Fruit fly (Drosophila melanogaster) whole organism, wandering third instar larva: Measurements from ENCODE around the gene CG15142.

Source experiments
- Abd-B ChIP-seq: fragments of >200 bp; optimal IDR thresholded peaks from 2 replicates; lab custom pipeline; 2017; ENCODE audit warnings: missing biosample characterization, missing genetic modification characterization
- CG32264 ChIP-seq: fragments of 200-800 bp; sonication (Bioruptor generic); optimal IDR thresholded peaks from 2 replicates; lab custom pipeline; 2016; ENCODE audit warnings: missing biosample characterization, missing genetic modification characterization
- CG9705 ChIP-seq: fragments of 200-800 bp; sonication (Bioruptor generic); optimal IDR thresholded peaks from 2 replicates; lab custom pipeline; 2018; ENCODE audit warnings: missing biosample characterization, mild to moderate bottlenecking, missing genetic modification characterization
- CrebA ChIP-seq: fragments of 200-800 bp; sonication (Bioruptor generic); optimal IDR thresholded peaks from 2 replicates; lab custom pipeline; 2016; ENCODE audit warnings: missing biosample characterization, mild to moderate bottlenecking, missing genetic modification characterization, borderline replicate concordance
- Dfd ChIP-seq: fragments of >200 bp; optimal IDR thresholded peaks from 2 replicates; lab custom pipeline; 2017; ENCODE audit warnings: missing biosample characterization, missing genetic modification characterization
- Dif ChIP-seq: fragments of 200-275, 200-300 bp; sonication (Bioruptor generic); optimal IDR thresholded peaks from 2 replicates; lab custom pipeline; 2018; ENCODE audit warnings: missing biosample characterization, missing genetic modification characterization; ENCODE audit not compliant: partially characterized antibody
- GATAd ChIP-seq: sonication (Bioruptor generic); optimal IDR thresholded peaks from 2 replicates; lab custom pipeline; 2016; ENCODE audit warnings: missing biosample characterization, missing genetic modification characterization
- HLH106 ChIP-seq: fragments of 200-800 bp; optimal IDR thresholded peaks from 3 replicates; lab custom pipeline; 2019; ENCODE audit warnings: missing biosample characterization, mild to moderate bottlenecking, missing genetic modification characterization, moderate library complexity
- Hnf4 ChIP-seq: fragments of 200-800 bp; sonication (Bioruptor generic); optimal IDR thresholded peaks from 2 replicates; lab custom pipeline; 2016; ENCODE audit warnings: missing biosample characterization, mild to moderate bottlenecking, missing genetic modification characterization
- Hr78 ChIP-seq: fragments of >200 bp; optimal IDR thresholded peaks from 2 replicates; lab custom pipeline; 2017; ENCODE audit warnings: missing biosample characterization, missing genetic modification characterization
- Hr83 ChIP-seq: fragments of 200-300 bp; sonication (Bioruptor generic); optimal IDR thresholded peaks from 2 replicates; lab custom pipeline; 2016; ENCODE audit warnings: missing biosample characterization, mild to moderate bottlenecking, missing genetic modification characterization, moderate library complexity; ENCODE audit not compliant: poor library complexity, severe bottlenecking
- Jra ChIP-seq: sonication (Bioruptor generic); optimal IDR thresholded peaks from 2 replicates; lab custom pipeline; 2016; ENCODE audit warnings: missing biosample characterization, missing genetic modification characterization
- Mio ChIP-seq: sonication (Bioruptor generic); optimal IDR thresholded peaks from 2 replicates; lab custom pipeline; 2016; ENCODE audit warnings: missing biosample characterization, missing genetic modification characterization
- Myc ChIP-seq: fragments of >200 bp; optimal IDR thresholded peaks from 2 replicates; lab custom pipeline; 2017
- N ChIP-seq: fragments of >200 bp; optimal IDR thresholded peaks from 2 replicates; lab custom pipeline; 2018; ENCODE audit warnings: missing biosample characterization, missing external identifiers, missing genetic modification characterization
- OdsH ChIP-seq: fragments of 200-800 bp; sonication (Bioruptor generic); optimal IDR thresholded peaks from 2 replicates; lab custom pipeline; 2016; ENCODE audit warnings: missing biosample characterization, mild to moderate bottlenecking, missing genetic modification characterization
- Rel ChIP-seq, 2 experiments: fragments of 200-800 bp; sonication (Bioruptor generic) in 1 of 2; optimal IDR thresholded peaks; 2 replicates in 1 of 2; 3 replicates in 1 of 2; lab custom pipeline; 2016 to 2019; ENCODE audit warnings: mild to moderate bottlenecking in 2 of 2, missing biosample characterization in 2 of 2, missing genetic modification characterization in 2 of 2, moderate library complexity in 1 of 2
- Sp1 ChIP-seq: fragments of 200-800 bp; sonication (Bioruptor generic); optimal IDR thresholded peaks from 3 replicates; lab custom pipeline; 2019; ENCODE audit warnings: missing biosample characterization, mild to moderate bottlenecking, missing genetic modification characterization, moderate library complexity
- Vsx2 ChIP-seq: fragments of 200-300, 225-300 bp; sonication (Bioruptor generic); optimal IDR thresholded peaks from 2 replicates; lab custom pipeline; 2018; ENCODE audit warnings: missing biosample characterization, missing genetic modification characterization; ENCODE audit not compliant: partially characterized antibody
- br ChIP-seq: fragments of 200-800 bp; sonication (Bioruptor generic); optimal IDR thresholded peaks from 2 replicates; lab custom pipeline; 2016; ENCODE audit warnings: missing biosample characterization, missing genetic modification characterization
- brk ChIP-seq: fragments of 200-800 bp; sonication (Bioruptor generic); optimal IDR thresholded peaks from 2 replicates; lab custom pipeline; 2016; ENCODE audit warnings: missing biosample characterization, mild to moderate bottlenecking, missing genetic modification characterization
- dl ChIP-seq, 2 experiments: fragments of 175-275, 200-275 bp in 1 of 2; fragments of 200-275 bp in 1 of 2; sonication (Bioruptor generic); optimal IDR thresholded peaks; lab custom pipeline; 2018; ENCODE audit warnings: mild to moderate bottlenecking in 2 of 2, missing biosample characterization in 2 of 2, missing genetic modification characterization in 2 of 2, moderate library complexity in 2 of 2; ENCODE audit not compliant: partially characterized antibody in 2 of 2, insufficient read depth in 1 of 2
- dmrt93B ChIP-seq: fragments of 200-800 bp; sonication (Bioruptor generic); optimal IDR thresholded peaks from 2 replicates; lab custom pipeline; 2018; ENCODE audit warnings: missing biosample characterization, mild to moderate bottlenecking, missing genetic modification characterization
- dsf ChIP-seq: sonication (Bioruptor generic); optimal IDR thresholded peaks from 2 replicates; lab custom pipeline; 2016; ENCODE audit warnings: missing biosample characterization, missing genetic modification characterization, borderline replicate concordance
- ey ChIP-seq: fragments of 200-800 bp; sonication (Bioruptor generic); optimal IDR thresholded peaks from 2 replicates; lab custom pipeline; 2016; ENCODE audit warnings: missing biosample characterization, missing genetic modification characterization
- foxo ChIP-seq, 2 experiments: fragments of 200-800 bp; sonication (Bioruptor generic); optimal IDR thresholded peaks; 2 replicates in 1 of 2; 3 replicates in 1 of 2; lab custom pipeline; 2016 to 2017; ENCODE audit warnings: missing biosample characterization in 2 of 2, missing genetic modification characterization in 2 of 2
- fru ChIP-seq: fragments of 200-800 bp; sonication (Bioruptor generic); optimal IDR thresholded peaks from 3 replicates; lab custom pipeline; 2016; ENCODE audit warnings: missing biosample characterization, mild to moderate bottlenecking, missing genetic modification characterization
- h ChIP-seq: fragments of 200-800 bp; sonication (Bioruptor generic); optimal IDR thresholded peaks from 3 replicates; lab custom pipeline; 2016; ENCODE audit warnings: missing biosample characterization, mild to moderate bottlenecking, missing genetic modification characterization
- jim ChIP-seq: fragments of 175-275, 200-325 bp; sonication (Bioruptor generic); optimal IDR thresholded peaks from 2 replicates; lab custom pipeline; 2016; ENCODE audit warnings: missing biosample characterization, mild to moderate bottlenecking, missing genetic modification characterization
- lola ChIP-seq: fragments of >200 bp; optimal IDR thresholded peaks from 2 replicates; lab custom pipeline; 2017; ENCODE audit warnings: missing biosample characterization, missing genetic modification characterization
- pan ChIP-seq: fragments of >200 bp; optimal IDR thresholded peaks from 2 replicates; lab custom pipeline; 2017
- psq ChIP-seq: fragments of 200-800 bp; sonication (Bioruptor generic); optimal IDR thresholded peaks from 3 replicates; lab custom pipeline; 2017; ENCODE audit warnings: missing biosample characterization, mild to moderate bottlenecking, missing genetic modification characterization, moderate library complexity
- rgr ChIP-seq: fragments of 200-800 bp; sonication (Bioruptor generic); optimal IDR thresholded peaks from 3 replicates; lab custom pipeline; 2016; ENCODE audit warnings: missing biosample characterization, mild to moderate bottlenecking, missing genetic modification characterization
- sage ChIP-seq: fragments of 200-800 bp; sonication (Bioruptor generic); optimal IDR thresholded peaks from 2 replicates; lab custom pipeline; 2016; ENCODE audit warnings: missing biosample characterization, mild to moderate bottlenecking, missing genetic modification characterization
- sv ChIP-seq: fragments of 200-800 bp; sonication (Bioruptor generic); optimal IDR thresholded peaks from 3 replicates; lab custom pipeline; 2016; ENCODE audit warnings: missing biosample characterization, missing genetic modification characterization
- tai ChIP-seq: sonication (Bioruptor generic); optimal IDR thresholded peaks from 2 replicates; lab custom pipeline; 2016; ENCODE audit warnings: missing biosample characterization, missing genetic modification characterization
- usp ChIP-seq: fragments of >200 bp; optimal IDR thresholded peaks from 2 replicates; lab custom pipeline; 2017; ENCODE audit warnings: missing biosample characterization, missing genetic modification characterization
- woc ChIP-seq: sonication (Bioruptor generic); optimal IDR thresholded peaks from 2 replicates; lab custom pipeline; 2016; ENCODE audit warnings: missing biosample characterization, mild to moderate bottlenecking, missing genetic modification characterization

The CG15142 gene

DNA sequence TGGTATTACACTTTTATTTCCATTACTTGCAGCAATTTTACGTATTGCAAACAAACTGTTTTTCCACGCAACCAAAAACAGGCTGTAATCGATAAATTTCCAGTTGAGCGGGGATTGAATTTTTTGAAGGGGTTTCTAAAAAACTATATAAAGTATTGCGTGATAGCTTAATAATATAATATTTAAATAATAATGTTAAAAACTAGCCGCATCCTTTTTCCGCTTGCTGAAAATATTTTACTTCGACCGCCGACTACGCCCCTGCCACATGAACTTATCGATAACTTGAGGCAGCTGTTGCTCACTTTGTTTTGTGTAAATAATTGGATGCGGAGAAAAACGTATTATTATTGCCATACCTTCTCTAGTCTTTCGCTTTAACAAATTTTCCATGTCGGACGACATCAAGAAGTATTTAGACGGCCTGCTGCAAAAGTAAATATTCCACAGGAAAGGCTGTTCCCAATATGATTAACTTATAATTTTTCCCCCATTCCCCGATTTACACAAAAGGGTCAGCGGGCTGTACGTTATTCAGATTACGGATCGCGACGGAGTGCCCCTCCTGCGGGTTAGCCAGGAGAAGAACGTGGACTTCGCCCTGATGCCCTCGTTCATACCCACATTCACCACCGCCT, 17.6 kb downstream of the CG15142 start, which contains the start of the genes fws and Lamtor3:
Gene fws, minus strand, starts transcription at position 87 of the 638 bp plus-strand sequence.
Gene Lamtor3, plus strand, starts transcription at position 289 of the 638 bp plus-strand sequence.
- TF ChIP-seq sv (GFP tag; lab: Kevin White, UChicago), result peak; percentile 93
- TF ChIP-seq GATAd, result peak; percentile 93
- TF ChIP-seq Sp1 (GFP tag; lab: Kevin White, UChicago), result peak; percentile 97
- no peak for TF ChIP-seq pan (lab: Kevin White, UChicago)
- no peak for TF ChIP-seq Vsx2 (GFP tag; lab: Kevin White, UChicago)
- peak; percentile 95 for TF ChIP-seq Jra (GFP tag; lab: Kevin White, UChicago)
- peak; percentile 93 for TF ChIP-seq ey (GFP tag; lab: Kevin White, UChicago)
- peak; percentile 73 for TF ChIP-seq jim
- peak; percentile 77 for TF ChIP-seq CG9705 (GFP tag; lab: Kevin White, UChicago)
- peak; percentile 85 for TF ChIP-seq Dfd (GFP tag; lab: Kevin White, UChicago)
- TF ChIP-seq h (GFP tag; lab: Kevin White, UChicago), result peak; percentile 97
- TF ChIP-seq Rel (GFP tag; optimal IDR thresholded peaks at IDR 0.05; lab: Kevin White, UChicago), result peak; percentile 80
- TF ChIP-seq Rel (tag; optimal IDR thresholded peaks at IDR 0.05; lab: Kevin White, UChicago), result peak; percentile 71
- TF ChIP-seq dl (GFP tag; optimal IDR thresholded peaks at IDR 0.05; lab: Kevin White, UChicago; ENCODE audit: insufficient read depth in 1 of 2, partially characterized antibody in 2 of 2), result no peak
- peak; percentile 83 for TF ChIP-seq Mio (GFP tag; lab: Kevin White, UChicago)
- TF ChIP-seq Abd-B (GFP tag; lab: Kevin White, UChicago), result no peak
- TF ChIP-seq br (GFP tag; lab: Kevin White, UChicago), result peak; percentile 97
- peak; percentile 94 for TF ChIP-seq sage (GFP tag; lab: Kevin White, UChicago)
- no peak for TF ChIP-seq Myc (lab: Kevin White, UChicago)
- TF ChIP-seq CG32264 (GFP tag; lab: Kevin White, UChicago), result peak; percentile 91
- no peak for TF ChIP-seq N (GFP tag; lab: Kevin White, UChicago)
- peak; percentile 99 for TF ChIP-seq rgr (GFP tag; lab: Kevin White, UChicago)
- no peak for TF ChIP-seq usp (GFP tag; lab: Kevin White, UChicago)
- no peak for TF ChIP-seq tai (GFP tag; lab: Kevin White, UChicago)
- no peak for TF ChIP-seq Dif (GFP tag; lab: Kevin White, UChicago)
- peak; percentile 99 for TF ChIP-seq HLH106 (tag; lab: Kevin White, UChicago)
- TF ChIP-seq CrebA (GFP tag; lab: Kevin White, UChicago), result no peak
- peak; percentile 96 for TF ChIP-seq Hnf4
- TF ChIP-seq lola (GFP tag; lab: Kevin White, UChicago), result no peak
- TF ChIP-seq fru (GFP tag; lab: Kevin White, UChicago), result peak; percentile 95
- peak; percentile 98 for TF ChIP-seq OdsH (GFP tag; lab: Kevin White, UChicago)
- TF ChIP-seq woc, result peak; percentile 83
- TF ChIP-seq brk (GFP tag; lab: Kevin White, UChicago), result no peak
- TF ChIP-seq Hr78 (GFP tag; lab: Kevin White, UChicago), result no peak
- TF ChIP-seq Hr83 (GFP tag; lab: Kevin White, UChicago), result peak; percentile 97
- peak; percentile 98 for TF ChIP-seq psq
- peak; percentile 66 to 98 for TF ChIP-seq foxo (GFP tag; optimal IDR thresholded peaks at IDR 0.05; lab: Kevin White, UChicago)
- peak; percentile 94 for TF ChIP-seq dsf
- peak; percentile 98 for TF ChIP-seq dmrt93B (GFP tag; lab: Kevin White, UChicago)

- TF ChIP-seq Mio (GFP tag; lab: Kevin White, UChicago) (no peak), OdsH (GFP tag; lab: Kevin White, UChicago) (no peak), Myc (lab: Kevin White, UChicago) (peak; percentile 14), Jra (GFP tag; lab: Kevin White, UChicago) (peak; percentile 32), Rel (GFP tag; optimal IDR thresholded peaks at IDR 0.05; lab: Kevin White, UChicago) (no peak), Rel (tag; optimal IDR thresholded peaks at IDR 0.05; lab: Kevin White, UChicago) (peak; percentile 25), fru (GFP tag; lab: Kevin White, UChicago) (no peak), dmrt93B (GFP tag; lab: Kevin White, UChicago) (no peak), Sp1 (GFP tag; lab: Kevin White, UChicago) (peak; percentile 6), usp (GFP tag; lab: Kevin White, UChicago) (no peak), ey (GFP tag; lab: Kevin White, UChicago) (no peak), rgr (GFP tag; lab: Kevin White, UChicago) (peak; percentile 33)
These were observed 20.9 kb downstream of the CG15142 start, which contains the start of gene cass for dm6 chr2L:17477710-17478109. cass (minus strand) TSS chr2L:17477888.
